In the genomic region with DNA sequence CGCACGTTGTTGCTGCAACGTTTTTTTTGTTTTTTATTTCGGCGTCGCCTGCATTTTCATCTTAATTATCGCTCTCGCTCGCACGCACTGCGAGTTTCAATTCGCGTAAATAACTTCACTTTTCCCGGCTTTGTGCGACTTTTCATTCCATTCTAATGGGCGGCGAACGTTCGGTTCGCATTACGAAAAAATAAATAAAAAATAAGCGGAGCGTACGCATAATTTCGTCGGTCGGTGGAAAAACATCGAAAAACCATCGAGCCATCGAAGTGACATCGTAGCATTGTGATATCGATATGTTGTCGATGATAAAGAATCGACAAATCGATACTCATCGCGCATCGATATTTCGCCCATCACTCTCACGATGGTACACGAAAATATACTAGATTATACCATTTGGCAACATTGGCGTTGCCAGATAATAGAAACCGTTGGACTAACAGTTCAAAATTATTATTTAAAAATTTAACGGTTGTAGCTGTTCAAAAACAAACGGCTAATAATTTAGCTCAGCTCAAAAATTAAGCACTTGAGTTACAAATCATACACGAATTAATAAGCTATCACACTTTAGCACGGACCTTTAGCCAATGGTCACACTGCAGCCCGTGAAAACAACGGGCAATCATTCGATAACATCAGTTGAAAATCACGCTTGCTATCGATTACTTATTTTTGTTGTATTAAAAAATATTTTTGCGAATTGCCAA, we compare ENCODE assay signal across 1 fruit fly cellular context.
A peak's percentile ranks its signal among the peaks of the same experiment; 100 is the strongest.
TF ChIP-seq lines count a peak whose summit lies in the region.

A gene (minus strand): TSS at position 232 of the 713 bp plus-strand sequence.
A gene (plus strand): TSS at position 639 of the 713 bp plus-strand sequence.

TF ChIP-seq in whole organism, embryonic, 481 proteins besides CTCF, POLR2A, EP300 and RAD21 (continued from another document):
- TF ChIP-seq Doc3 (GFP tag; IDR thresholded peaks at IDR 0.05; lab: Robert Waterston, UW; ENCODE audit: partially characterized antibody) = peak; percentile 92
- TF ChIP-seq otp (GFP tag; IDR thresholded peaks at IDR 0.05; lab: Robert Waterston, UW) = no peak
- no peak for TF ChIP-seq br (optimal IDR thresholded peaks at IDR 0.05; lab: Kevin White, UChicago)
- TF ChIP-seq Scr (GFP tag; IDR thresholded peaks at IDR 0.05; lab: Robert Waterston, UW; ENCODE audit: partially characterized antibody) = peak; percentile 98
- no peak for TF ChIP-seq CG17802 (tag; optimal IDR thresholded peaks at IDR 0.05; lab: Kevin White, UChicago)
- peak; percentile 96 for TF ChIP-seq nerfin-2 (GFP tag; IDR thresholded peaks at IDR 0.05; lab: Robert Waterston, UW; ENCODE audit: partially characterized antibody)
- no peak for TF ChIP-seq fru (optimal IDR thresholded peaks at IDR 0.05; lab: Kevin White, UChicago)
- TF ChIP-seq Spps (tag; optimal IDR thresholded peaks at IDR 0.05; lab: Kevin White, UChicago) = no peak
- TF ChIP-seq CG13775 (GFP tag; optimal IDR thresholded peaks at IDR 0.05; lab: Kevin White, UChicago) = peak; percentile 42
- no peak for TF ChIP-seq pb (GFP tag; optimal IDR thresholded peaks at IDR 0.05; lab: Kevin White, UChicago)
- peak; percentile 37 for TF ChIP-seq CG13424 (tag; optimal IDR thresholded peaks at IDR 0.05; lab: Kevin White, UChicago)
- TF ChIP-seq sima (GFP tag; optimal IDR thresholded peaks at IDR 0.05; lab: Kevin White, UChicago) = no peak
- TF ChIP-seq CG7745 (tag; optimal IDR thresholded peaks at IDR 0.05; lab: Kevin White, UChicago) = no peak
- peak; percentile 15 for TF ChIP-seq CG10543 (GFP tag; optimal IDR thresholded peaks at IDR 0.05; lab: Kevin White, UChicago)
- TF ChIP-seq ash1 (GFP tag; optimal IDR thresholded peaks at IDR 0.05; lab: Kevin White, UChicago) = no peak
- TF ChIP-seq CG12104 (GFP tag; optimal IDR thresholded peaks at IDR 0.05; lab: Kevin White, UChicago) = peak; percentile 26
- TF ChIP-seq Lhr (GFP tag; optimal IDR thresholded peaks at IDR 0.05; lab: Kevin White, UChicago) = peak; percentile 71
- peak; percentile 99 for TF ChIP-seq amos (GFP tag; IDR thresholded peaks at IDR 0.05; lab: Robert Waterston, UW; ENCODE audit: partially characterized antibody)
- peak; percentile 99 for TF ChIP-seq BEAF-32 (GFP tag; optimal IDR thresholded peaks at IDR 0.05; lab: Kevin White, UChicago)
- TF ChIP-seq grau (tag; optimal IDR thresholded peaks at IDR 0.05; lab: Kevin White, UChicago) = peak; percentile 43
- TF ChIP-seq CG6683 (GFP tag; optimal IDR thresholded peaks at IDR 0.05; lab: Kevin White, UChicago) = no peak
- no peak for TF ChIP-seq CG14667 (GFP tag; IDR thresholded peaks at IDR 0.05; lab: Robert Waterston, UW)
- peak; percentile 71 for TF ChIP-seq CG2120 (GFP tag; optimal IDR thresholded peaks at IDR 0.05; lab: Kevin White, UChicago)
- TF ChIP-seq CG12299 (tag; optimal IDR thresholded peaks at IDR 0.05; lab: Kevin White, UChicago) = peak; percentile 33
- TF ChIP-seq chinmo (GFP tag; IDR thresholded peaks at IDR 0.05; lab: Robert Waterston, UW; ENCODE audit: partially characterized antibody) = peak; percentile 96
- TF ChIP-seq Dip3 (GFP tag; optimal IDR thresholded peaks at IDR 0.05; lab: Kevin White, UChicago) = peak; percentile 18
- peak; percentile 53 for TF ChIP-seq CG8924 (tag; optimal IDR thresholded peaks at IDR 0.05; lab: Kevin White, UChicago)
- TF ChIP-seq CG30020 (tag; optimal IDR thresholded peaks at IDR 0.05; lab: Kevin White, UChicago) = peak; percentile 55
- peak; percentile 37 for TF ChIP-seq nom (GFP tag; optimal IDR thresholded peaks at IDR 0.05; lab: Kevin White, UChicago)
- TF ChIP-seq CG17385 (GFP tag; optimal IDR thresholded peaks at IDR 0.05; lab: Kevin White, UChicago) = no peak
- peak; percentile 93 for TF ChIP-seq zen2 (GFP tag; IDR thresholded peaks at IDR 0.05; lab: Robert Waterston, UW; ENCODE audit: partially characterized antibody)
- no peak for TF ChIP-seq sr (GFP tag; IDR thresholded peaks at IDR 0.05; lab: Robert Waterston, UW)
- TF ChIP-seq CG2875 (GFP tag; optimal IDR thresholded peaks at IDR 0.05; lab: Kevin White, UChicago) = no peak
- no peak for TF ChIP-seq CG4730 (GFP tag; IDR thresholded peaks at IDR 0.05; lab: Robert Waterston, UW)
